Fruit fly (Drosophila melanogaster): ENCODE data around the gene mts.

DNA sequence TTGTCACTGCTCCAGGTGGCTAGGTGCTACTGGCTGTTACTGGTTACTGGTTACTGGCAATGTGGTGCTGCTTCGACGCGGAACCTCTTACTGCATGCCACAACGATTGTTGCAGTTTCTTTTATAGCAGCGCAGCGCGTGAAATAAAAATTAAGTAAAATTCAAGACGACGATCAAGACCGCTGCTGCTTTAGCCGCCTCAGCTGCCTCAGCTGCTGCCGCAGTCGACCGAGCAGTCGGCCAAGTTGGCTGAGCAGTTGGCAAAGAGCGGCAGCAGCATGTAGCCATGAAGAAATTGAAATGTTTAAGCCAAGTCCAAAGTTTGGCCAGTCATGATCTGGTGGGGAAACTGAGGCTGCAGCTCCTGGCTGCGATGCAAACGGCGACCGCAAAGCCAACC, 33.3 kb downstream of the mts start, which contains the start of gene TwdlE:
- TF ChIP-seq Vsx2 (GFP tag; optimal IDR thresholded peaks at IDR 0.05; ENCODE audit: partially characterized antibody), result no peak
- no peak for TF ChIP-seq fru (GFP tag; optimal IDR thresholded peaks at IDR 0.05)
- TF ChIP-seq sage (GFP tag; optimal IDR thresholded peaks at IDR 0.05), result no peak
- TF ChIP-seq rgr (GFP tag; optimal IDR thresholded peaks at IDR 0.05), result no peak
- no peak for TF ChIP-seq h (GFP tag; optimal IDR thresholded peaks at IDR 0.05)
- TF ChIP-seq psq (GFP tag; optimal IDR thresholded peaks at IDR 0.05), result no peak
